Worm (Caenorhabditis elegans) whole organism, mixed stage, embryonic: ENCODE results near the gene ZK721.4.

Source experiments
- bed-3 ChIP-seq: fragments of 200-800 bp; sonication (Bioruptor generic); optimal IDR thresholded peaks from 3 replicates; lab custom pipeline; 2018; ENCODE audit warnings: mild to moderate bottlenecking, missing genetic modification characterization, moderate library complexity, missing compliant biosample characterization
- blmp-1 ChIP-seq: fragments of 150-350 bp; optimal IDR thresholded peaks from 2 replicates; lab custom pipeline; 2014; ENCODE audit warnings: missing biosample characterization, missing genetic modification characterization
- ces-1 ChIP-seq: fragments of 150-350 bp; optimal IDR thresholded peaks from 2 replicates; lab custom pipeline; 2014; ENCODE audit warnings: missing biosample characterization, missing genetic modification reagents, missing genetic modification characterization
- flh-1 ChIP-seq: fragments of 200-800 bp; sonication (Bioruptor generic); optimal IDR thresholded peaks from 2 replicates; lab custom pipeline; 2018; ENCODE audit warnings: mild to moderate bottlenecking, missing genetic modification characterization, moderate library complexity, missing compliant biosample characterization
- hlh-1 ChIP-seq: fragments of 150-350 bp; optimal IDR thresholded peaks from 2 replicates; lab custom pipeline; 2014; ENCODE audit warnings: missing biosample characterization, missing genetic modification reagents, missing genetic modification characterization
- lsy-2 ChIP-seq: fragments of 150-350 bp; optimal IDR thresholded peaks from 2 replicates; lab custom pipeline; 2014; ENCODE audit warnings: missing biosample characterization, missing genetic modification characterization
- mab-5 ChIP-seq: fragments of 150-350 bp; optimal IDR thresholded peaks from 2 replicates; lab custom pipeline; 2014; ENCODE audit warnings: missing biosample characterization, missing genetic modification characterization
- nhr-237 ChIP-seq: fragments of 150-350 bp; optimal IDR thresholded peaks from 2 replicates; lab custom pipeline; 2014; ENCODE audit warnings: missing biosample characterization, missing genetic modification characterization
- nhr-28 ChIP-seq: fragments of 150-350 bp; optimal IDR thresholded peaks from 2 replicates; lab custom pipeline; 2014; ENCODE audit warnings: missing biosample characterization, missing genetic modification characterization
- nhr-76 ChIP-seq: sonication (generic microtip); optimal IDR thresholded peaks from 2 replicates; lab custom pipeline; 2017; ENCODE audit warnings: missing biosample characterization, missing genetic modification characterization
- snpc-4 ChIP-seq: fragments of 150-350 bp; optimal IDR thresholded peaks from 2 replicates; lab custom pipeline; 2014; ENCODE audit warnings: missing biosample characterization, missing genetic modification characterization
- unc-39 ChIP-seq: fragments of 150-350 bp; optimal IDR thresholded peaks from 2 replicates; lab custom pipeline; 2014; ENCODE audit warnings: missing biosample characterization, missing genetic modification characterization
- unc-62 ChIP-seq: fragments of 150-350 bp; optimal IDR thresholded peaks from 2 replicates; lab custom pipeline; 2014; ENCODE audit warnings: missing biosample characterization, missing genetic modification reagents, missing genetic modification characterization

- no peak for TF ChIP-seq unc-39
- no peak for TF ChIP-seq nhr-237 (tag; lab: Kevin White, UChicago)
- TF ChIP-seq unc-62 = no peak
- no peak for TF ChIP-seq nhr-76
- TF ChIP-seq bed-3 (GFP tag; lab: Kevin White, UChicago) = no peak
- TF ChIP-seq flh-1 (GFP tag; lab: Kevin White, UChicago) = no peak
- TF ChIP-seq hlh-1 = no peak
- TF ChIP-seq snpc-4 (tag; lab: Kevin White, UChicago) = no peak
- TF ChIP-seq blmp-1 = no peak
- no peak for TF ChIP-seq lsy-2 (tag; lab: Kevin White, UChicago)
- no peak for TF ChIP-seq nhr-28 (tag; lab: Kevin White, UChicago)
- no peak for TF ChIP-seq ces-1 (GFP tag; lab: Kevin White, UChicago)
- TF ChIP-seq mab-5 (tag; lab: Kevin White, UChicago) = no peak
Observed at ce11 chrX:8742896-8743295, 35.8 kb upstream of the ZK721.4 start, which contains the start of gene M02D8.7.
